Worm (Caenorhabditis elegans): Measurements from ENCODE around the gene T27E4.5.

Gene T27E4.5

ce11 chrV:9085845-9086244, 16.3 kb upstream of the T27E4.5 start:
- no peak for TF ChIP-seq mes-4 (tag; optimal IDR thresholded peaks at IDR 0.05)
- no peak for TF ChIP-seq ceh-91 (GFP tag; IDR thresholded peaks at IDR 0.05)
- TF ChIP-seq madf-6 (GFP tag; IDR thresholded peaks at IDR 0.05): no peak
- no peak for TF ChIP-seq B0019.2 (GFP tag; conservative IDR thresholded peaks at IDR 0.05)
- no peak for TF ChIP-seq ceh-100 (GFP tag; IDR thresholded peaks at IDR 0.05)
- no peak for TF ChIP-seq C06A6.2 (GFP tag; conservative IDR thresholded peaks at IDR 0.05)
- TF ChIP-seq Y67H2A.10 (GFP tag; conservative IDR thresholded peaks at IDR 0.05): no peak
- no peak for TF ChIP-seq tbp1 (GFP tag; optimal IDR thresholded peaks at IDR 0.05)
- no peak for TF ChIP-seq attf-6 (GFP tag; IDR thresholded peaks at IDR 0.05)
- TF ChIP-seq bed-1 (GFP tag; IDR thresholded peaks at IDR 0.05): no peak
- no peak for TF ChIP-seq snpc-4 (GFP tag; optimal IDR thresholded peaks at IDR 0.05)
- TF ChIP-seq snpc-4 (tag; optimal IDR thresholded peaks at IDR 0.05): no peak
- TF ChIP-seq snpc-1.3 (tag; optimal IDR thresholded peaks at IDR 0.05; ENCODE audit: insufficient read depth): no peak
- TF ChIP-seq F57A8.1 (GFP tag; optimal IDR thresholded peaks at IDR 0.05): no peak
- TF ChIP-seq ztf-6 (GFP tag; IDR thresholded peaks at IDR 0.05): no peak

ce11 chrV:9084252-9084651, 14.7 kb upstream of the T27E4.5 start:
- TF ChIP-seq unc-62 (GFP tag; optimal IDR thresholded peaks at IDR 0.05) (no peak), rcor-1 (GFP tag; IDR thresholded peaks at IDR 0.05) (no peak), rec-8 (tag; optimal IDR thresholded peaks at IDR 0.05) (no peak), snpc-4 (GFP tag; optimal IDR thresholded peaks at IDR 0.05) (no peak), snpc-4 (tag; optimal IDR thresholded peaks at IDR 0.05) (no peak), F23B12.7 (tag; optimal IDR thresholded peaks at IDR 0.05; ENCODE audit: insufficient read depth) (no peak), F22D6.2 (tag; optimal IDR thresholded peaks at IDR 0.05) (no peak), tbp1 (GFP tag; optimal IDR thresholded peaks at IDR 0.05) (no peak), attf-5 (GFP tag; optimal IDR thresholded peaks at IDR 0.05) (no peak), hlh-12 (tag; optimal IDR thresholded peaks at IDR 0.05) (no peak), lag-1 (GFP tag; IDR thresholded peaks at IDR 0.05) (no peak), Y95B8A.8 (GFP tag; IDR thresholded peaks at IDR 0.05) (no peak), rpc-1 (optimal IDR thresholded peaks at IDR 0.05) (no peak), rpc-1 (tag; optimal IDR thresholded peaks at IDR 0.05) (no peak), nhr-27 (tag; optimal IDR thresholded peaks at IDR 0.05) (no peak)

ce11 chrV:9082350-9082749, 12.8 kb upstream of the T27E4.5 start:
- TF ChIP-seq Y53F4B.3 (GFP tag; IDR thresholded peaks at IDR 0.05) (no peak), rec-8 (tag; optimal IDR thresholded peaks at IDR 0.05) (no peak), lin-35 (GFP tag; optimal IDR thresholded peaks at IDR 0.05) (no peak)

ce11 chrV:9081410-9081809, 11.8 kb upstream of the T27E4.5 start:
- TF ChIP-seq ZK185.1 (tag; optimal IDR thresholded peaks at IDR 0.05; ENCODE audit: poor library complexity, severe bottlenecking): peak; percentile 17
- no peak for TF ChIP-seq cebp-1 (GFP tag; IDR thresholded peaks at IDR 0.05)
- TF ChIP-seq cebp-1 (tag; optimal IDR thresholded peaks at IDR 0.05): peak; percentile 13
- no peak for TF ChIP-seq unc-62 (GFP tag; optimal IDR thresholded peaks at IDR 0.05)
- TF ChIP-seq ceh-100 (GFP tag; IDR thresholded peaks at IDR 0.05): no peak
- TF ChIP-seq ceh-91 (GFP tag; IDR thresholded peaks at IDR 0.05): no peak
- peak; percentile 62 for TF ChIP-seq nhr-80 (tag; optimal IDR thresholded peaks at IDR 0.05)
- TF ChIP-seq mes-4 (tag; optimal IDR thresholded peaks at IDR 0.05): no peak
- TF ChIP-seq ceh-79 (tag; optimal IDR thresholded peaks at IDR 0.05): no peak
- no peak for TF ChIP-seq Y53G8AR.9 (GFP tag; conservative IDR thresholded peaks at IDR 0.05)

Data from whole organism, young adult.